Fruit fly (Drosophila melanogaster): ENCODE results near the gene CASK.

Gene CASK

DNA sequence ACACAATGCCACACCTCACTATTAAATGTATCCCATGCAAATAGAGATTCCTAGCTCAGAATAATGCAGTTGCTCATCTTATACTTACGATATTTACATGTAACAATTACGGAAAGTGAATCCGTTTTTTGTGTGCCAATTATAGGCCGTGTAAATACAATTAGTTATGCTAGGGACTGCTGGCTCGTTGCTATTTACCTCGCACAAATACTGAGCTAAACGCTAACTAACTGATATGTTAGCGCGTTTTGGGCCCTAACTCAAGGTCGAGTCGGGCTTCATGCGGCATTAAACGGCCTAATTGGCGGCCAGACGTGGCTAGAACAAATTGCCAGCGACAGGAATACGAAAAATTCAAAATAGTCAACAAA is 34.4 kb upstream of the CASK start:
- TF ChIP-seq OdsH (GFP tag; optimal IDR thresholded peaks at IDR 0.05) = no peak
- no peak for TF ChIP-seq fd85E (GFP tag; optimal IDR thresholded peaks at IDR 0.05)
- no peak for TF ChIP-seq CG3919 (GFP tag; optimal IDR thresholded peaks at IDR 0.05)
- peak; percentile 52 for TF ChIP-seq fkh (GFP tag; optimal IDR thresholded peaks at IDR 0.05)
- no peak for TF ChIP-seq Eip93F (GFP tag; optimal IDR thresholded peaks at IDR 0.05)
- TF ChIP-seq CG32006 (GFP tag; optimal IDR thresholded peaks at IDR 0.05) = no peak
- no peak for TF ChIP-seq CG16779 (tag; optimal IDR thresholded peaks at IDR 0.05)
- no peak for TF ChIP-seq CG1621 (tag; optimal IDR thresholded peaks at IDR 0.05)

DNA sequence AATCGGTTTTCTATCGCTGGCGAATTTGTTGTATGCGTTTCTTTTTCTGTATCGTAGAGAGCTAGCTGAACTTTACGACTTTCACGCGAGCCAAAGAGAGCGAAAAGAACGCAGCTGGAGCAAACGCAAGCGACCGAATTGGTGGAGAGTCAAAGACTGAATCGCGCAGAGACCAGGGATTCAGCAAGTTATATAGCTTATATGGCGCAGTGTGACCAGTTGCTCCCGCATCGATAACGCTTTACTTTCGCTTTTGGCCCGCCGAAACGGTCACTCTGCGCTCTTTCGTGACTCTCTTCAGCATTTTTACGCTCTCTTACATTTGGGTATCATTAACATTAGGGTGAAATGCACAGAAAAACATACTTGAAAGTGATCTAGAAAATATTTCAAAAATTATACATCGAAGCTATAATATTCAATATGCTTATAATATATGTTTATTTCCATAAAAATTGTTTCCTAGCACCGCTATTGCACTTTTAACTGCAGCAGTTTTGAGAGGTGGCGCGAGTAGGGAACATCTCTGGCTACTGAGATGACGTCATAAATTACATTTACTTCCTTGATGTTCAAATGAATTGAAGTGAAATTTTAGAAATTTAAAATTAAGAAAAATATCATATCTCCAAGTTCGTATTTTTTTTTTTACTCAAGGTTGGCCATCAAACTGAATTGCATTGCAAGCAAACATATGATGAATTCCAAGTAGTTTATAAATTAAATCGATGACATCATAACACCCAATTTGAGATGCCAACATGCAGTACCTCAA is 33.8 kb upstream of the CASK start, which contains the start of gene glec:
Gene glec, minus strand, starts transcription at position 169 of the 775 bp plus-strand sequence.
- TF ChIP-seq Sox14 (GFP tag; optimal IDR thresholded peaks at IDR 0.05) = peak; percentile 62
- TF ChIP-seq CG16779 (tag; optimal IDR thresholded peaks at IDR 0.05) = peak; percentile 27
- TF ChIP-seq CG6854 (GFP tag; optimal IDR thresholded peaks at IDR 0.05) = peak; percentile 77
- peak; percentile 42 for TF ChIP-seq CG10631 (GFP tag; optimal IDR thresholded peaks at IDR 0.05)
- TF ChIP-seq CG11902 (GFP tag; optimal IDR thresholded peaks at IDR 0.05) = no peak
- peak; percentile 69 for TF ChIP-seq acj6 (GFP tag; optimal IDR thresholded peaks at IDR 0.05)
- peak; percentile 77 for TF ChIP-seq Smox (GFP tag; optimal IDR thresholded peaks at IDR 0.05)
- peak; percentile 26 for TF ChIP-seq CG31627 (GFP tag; optimal IDR thresholded peaks at IDR 0.05)
- no peak for TF ChIP-seq Gug (GFP tag; IDR thresholded peaks at IDR 0.05)
- no peak for TF ChIP-seq cyc (GFP tag; optimal IDR thresholded peaks at IDR 0.05)
- TF ChIP-seq fkh (GFP tag; optimal IDR thresholded peaks at IDR 0.05) = no peak
- peak; percentile 22 for TF ChIP-seq CG34406 (GFP tag; optimal IDR thresholded peaks at IDR 0.05)
- TF ChIP-seq spab (GFP tag; optimal IDR thresholded peaks at IDR 0.05) = no peak
- peak; percentile 44 for TF ChIP-seq CG3919 (GFP tag; optimal IDR thresholded peaks at IDR 0.05)
- TF ChIP-seq CG11294 (GFP tag; IDR thresholded peaks at IDR 0.05) = no peak
- no peak for TF ChIP-seq Hr38 (GFP tag; optimal IDR thresholded peaks at IDR 0.05)
- peak; percentile 36 for TF ChIP-seq topi (GFP tag; optimal IDR thresholded peaks at IDR 0.05)
- TF ChIP-seq CG8319 (GFP tag; optimal IDR thresholded peaks at IDR 0.05) = no peak
- TF ChIP-seq CG32006 (GFP tag; optimal IDR thresholded peaks at IDR 0.05) = peak; percentile 60
- TF ChIP-seq OdsH (GFP tag; optimal IDR thresholded peaks at IDR 0.05) = peak; percentile 71
- TF ChIP-seq Lpt (GFP tag; optimal IDR thresholded peaks at IDR 0.05) = peak; percentile 27
- TF ChIP-seq eg (GFP tag; IDR thresholded peaks at IDR 0.05) = peak; percentile 65
- no peak for TF ChIP-seq CG8632 (GFP tag; optimal IDR thresholded peaks at IDR 0.05)
- TF ChIP-seq CG8119 (GFP tag; IDR thresholded peaks at IDR 0.05) = peak; percentile 64
- no peak for TF ChIP-seq CG10669 (GFP tag; optimal IDR thresholded peaks at IDR 0.05)
- peak in 1 of 2 experiments; percentile 25 for TF ChIP-seq ss (GFP tag; optimal IDR thresholded peaks at IDR 0.05)
- peak; percentile 35 for TF ChIP-seq net (GFP tag; optimal IDR thresholded peaks at IDR 0.05)
- no peak for TF ChIP-seq Ets21C (GFP tag; optimal IDR thresholded peaks at IDR 0.05)
- TF ChIP-seq dsx (GFP tag; optimal IDR thresholded peaks at IDR 0.05; ENCODE audit: poor library complexity, severe bottlenecking) = peak; percentile 29
- peak; percentile 92 for TF ChIP-seq Eip78C (GFP tag)
- peak; percentile 82 for TF ChIP-seq Sox102F (GFP tag; optimal IDR thresholded peaks at IDR 0.05)
- peak; percentile 14 for TF ChIP-seq CG6276 (GFP tag; optimal IDR thresholded peaks at IDR 0.05)
- no peak for TF ChIP-seq CG6808 (GFP tag; optimal IDR thresholded peaks at IDR 0.05)
- no peak for TF ChIP-seq Ets96B (tag; optimal IDR thresholded peaks at IDR 0.05)
- TF ChIP-seq achi (GFP tag; optimal IDR thresholded peaks at IDR 0.05) = peak; percentile 72
- peak; percentile 65 for TF ChIP-seq esn (GFP tag; optimal IDR thresholded peaks at IDR 0.05)
- TF ChIP-seq vri (GFP tag; optimal IDR thresholded peaks at IDR 0.05) = peak; percentile 71
- TF ChIP-seq CG6163 (GFP tag; IDR thresholded peaks at IDR 0.05) = peak; percentile 41
- TF ChIP-seq CG1621 (tag; optimal IDR thresholded peaks at IDR 0.05) = peak; percentile 31
- TF ChIP-seq pdm3 (GFP tag; optimal IDR thresholded peaks at IDR 0.05) = peak; percentile 69
- peak; percentile 43 for TF ChIP-seq Eip75B (GFP tag; optimal IDR thresholded peaks at IDR 0.05)
- TF ChIP-seq Sox15 (GFP tag; optimal IDR thresholded peaks at IDR 0.05) = peak; percentile 11
- peak; percentile 99 for TF ChIP-seq Blimp-1 (GFP tag; optimal IDR thresholded peaks at IDR 0.05)
- peak; percentile 59 for TF ChIP-seq Eip93F (GFP tag; optimal IDR thresholded peaks at IDR 0.05)
- no peak for TF ChIP-seq CG11762 (GFP tag; optimal IDR thresholded peaks at IDR 0.05; ENCODE audit: insufficient read depth)
- TF ChIP-seq svp (GFP tag) = peak; percentile 84
- TF ChIP-seq CG7368 (GFP tag; optimal IDR thresholded peaks at IDR 0.05) = no peak

Data from whole organism, prepupa.